Fruit fly (Drosophila melanogaster) whole organism, embryonic: Measurements from ENCODE around the gene Polr1D.

Source experiments
- CG10321 ChIP-seq: fragments of 200-800 bp; sonication (Bioruptor generic); IDR thresholded peaks from 2 replicates; pipeline ENCODE4 v1.3.6; 2022; ENCODE audit warnings: missing biosample characterization, missing genetic modification characterization
- CG15073 ChIP-seq: fragments of 200-800 bp; sonication (Bioruptor generic); optimal IDR thresholded peaks from 2 replicates; lab custom pipeline; 2016; ENCODE audit warnings: missing biosample characterization, missing genetic modification characterization
- CG15479 ChIP-seq: fragments of 200-800 bp; sonication (Bioruptor generic); optimal IDR thresholded peaks from 3 replicates; lab custom pipeline; 2019; ENCODE audit warnings: missing biosample characterization, mild to moderate bottlenecking, missing genetic modification characterization, moderate library complexity
- CG16813 ChIP-seq: fragments of 200-800 bp; sonication (Bioruptor generic); IDR thresholded peaks from 3 replicates; pipeline ENCODE4 v1.3.6; 2022; ENCODE audit warnings: missing biosample characterization, missing genetic modification characterization; ENCODE audit not compliant: partially characterized antibody
- CG17359 ChIP-seq: fragments of 200-800 bp; sonication (Bioruptor generic); optimal IDR thresholded peaks from 3 replicates; lab custom pipeline; 2018; ENCODE audit warnings: missing biosample characterization, mild to moderate bottlenecking, missing genetic modification characterization, moderate library complexity
- CG17385 ChIP-seq: fragments of 200-800 bp; sonication (Bioruptor generic); optimal IDR thresholded peaks from 3 replicates; lab custom pipeline; 2018; ENCODE audit warnings: missing biosample characterization, mild to moderate bottlenecking, missing genetic modification characterization
- CG1832 ChIP-seq: fragments of 200-800 bp; sonication (Bioruptor generic); optimal IDR thresholded peaks from 2 replicates; lab custom pipeline; 2017; ENCODE audit warnings: missing biosample characterization, mild to moderate bottlenecking, missing genetic modification characterization, inconsistent platforms
- CG2199 ChIP-seq: fragments of 200-800 bp; sonication (Bioruptor generic); IDR thresholded peaks from 3 replicates; pipeline ENCODE4 v1.3.6; 2022; ENCODE audit warnings: missing biosample characterization, missing genetic modification characterization
- CG32772 ChIP-seq: fragments of 200-800 bp; sonication (Bioruptor generic); IDR thresholded peaks from 2 replicates; pipeline ENCODE4 v1.3.6; 2022; ENCODE audit warnings: missing biosample characterization, missing genetic modification characterization
- CG4360 ChIP-seq: fragments of 200-800 bp; sonication (Bioruptor generic); IDR thresholded peaks from 2 replicates; pipeline ENCODE4 v1.3.6; 2022; ENCODE audit warnings: missing biosample characterization, missing genetic modification characterization
- CG4854 ChIP-seq: fragments of 200-800 bp; sonication (Bioruptor generic); optimal IDR thresholded peaks from 2 replicates; lab custom pipeline; 2016; ENCODE audit warnings: missing biosample characterization, missing genetic modification characterization, inconsistent platforms
- CG6689 ChIP-seq: fragments of 200-800 bp; sonication (Bioruptor generic); IDR thresholded peaks from 2 replicates; pipeline ENCODE4 v1.3.6; 2022; ENCODE audit warnings: missing biosample characterization, missing genetic modification characterization
- CG8388 ChIP-seq: fragments of 200-800 bp; sonication (Bioruptor generic); optimal IDR thresholded peaks from 2 replicates; lab custom pipeline; 2019; ENCODE audit warnings: missing biosample characterization, mild to moderate bottlenecking, missing genetic modification characterization, moderate library complexity
- D ChIP-seq, 2 experiments: fragments of 200-800 bp in 1 of 2; fragments of >200 bp in 1 of 2; sonication (Bioruptor generic) in 1 of 2; optimal IDR thresholded peaks; 2 replicates in 1 of 2; 3 replicates in 1 of 2; lab custom pipeline; 2017; ENCODE audit warnings: mild to moderate bottlenecking in 1 of 2, missing biosample characterization in 1 of 2, missing genetic modification characterization in 1 of 2, missing genetic modification reagents in 1 of 2
- Dp ChIP-seq: fragments of 200-800 bp; sonication (Bioruptor generic); optimal IDR thresholded peaks from 2 replicates; lab custom pipeline; 2018; ENCODE audit warnings: missing biosample characterization, mild to moderate bottlenecking, missing genetic modification characterization, moderate library complexity
- Drgx ChIP-seq: fragments of 200-800 bp; sonication (Bioruptor generic); IDR thresholded peaks from 2 replicates; pipeline ENCODE4 v1.3.6; 2022; ENCODE audit warnings: missing biosample characterization, missing genetic modification characterization
- Elba2 ChIP-seq: fragments of 200-800 bp; sonication (Bioruptor generic); optimal IDR thresholded peaks from 3 replicates; lab custom pipeline; 2016; ENCODE audit warnings: missing biosample characterization, missing genetic modification characterization
- MBD-R2 ChIP-seq: fragments of 200-800 bp; sonication (Bioruptor generic); IDR thresholded peaks from 2 replicates; pipeline ENCODE4 v1.3.6; 2022; ENCODE audit warnings: missing biosample characterization, missing genetic modification characterization
- Med ChIP-seq: fragments of 200-800 bp; sonication (Bioruptor generic); peaks from one replicate; lab custom pipeline; 2016; ENCODE audit warnings: missing biosample characterization, missing genetic modification characterization, mild to moderate bottlenecking, inconsistent platforms, moderate library complexity
- Oaz ChIP-seq: fragments of 200-800 bp; sonication (Bioruptor generic); IDR thresholded peaks from 2 replicates; pipeline ENCODE4 v1.3.6; 2022; ENCODE audit warnings: missing biosample characterization, missing genetic modification characterization
- Rfx ChIP-seq: fragments of 200-800 bp; sonication (Bioruptor generic); IDR thresholded peaks from 2 replicates; pipeline ENCODE4 v1.3.6; 2022; ENCODE audit warnings: missing biosample characterization, missing genetic modification characterization
- Trl ChIP-seq, 3 experiments: fragments of >200 bp in 2 of 3; fragments of 200-800 bp in 1 of 3; sonication (Bioruptor generic) in 1 of 3; optimal IDR thresholded peaks; 2 replicates in 1 of 3; 3 replicates in 2 of 3; lab custom pipeline; 2016 to 2017; ENCODE audit warnings: missing biosample characterization in 1 of 3, missing genetic modification characterization in 1 of 3
- az2 ChIP-seq: fragments of 200-800 bp; sonication (Bioruptor generic); optimal IDR thresholded peaks from 3 replicates; lab custom pipeline; 2016; ENCODE audit warnings: missing biosample characterization, missing genetic modification characterization
- bsh ChIP-seq, 2 experiments: fragments of 200-800 bp; sonication (Bioruptor generic); optimal IDR thresholded peaks; 2 replicates each; lab custom pipeline; 2017 to 2018; ENCODE audit warnings: mild to moderate bottlenecking in 2 of 2, missing biosample characterization in 2 of 2, missing genetic modification characterization in 2 of 2, moderate library complexity in 1 of 2
- cg ChIP-seq: fragments of 200-800 bp; sonication (Bioruptor generic); optimal IDR thresholded peaks from 3 replicates; lab custom pipeline; 2019; ENCODE audit warnings: missing biosample characterization, mild to moderate bottlenecking, missing genetic modification characterization, moderate library complexity
- chn ChIP-seq: fragments of 200-800 bp; sonication (Bioruptor generic); optimal IDR thresholded peaks from 2 replicates; lab custom pipeline; 2016; ENCODE audit warnings: missing biosample characterization, missing genetic modification characterization
- ci ChIP-seq: fragments of 200-800 bp; sonication (Bioruptor generic); IDR thresholded peaks from 3 replicates; pipeline ENCODE4 v1.3.6; 2022; ENCODE audit warnings: missing biosample characterization, missing genetic modification characterization
- corto ChIP-seq: fragments of 200-800 bp; sonication (Bioruptor generic); optimal IDR thresholded peaks from 2 replicates; lab custom pipeline; 2016; ENCODE audit warnings: missing biosample characterization, mild to moderate bottlenecking, missing genetic modification characterization, moderate library complexity
- crol ChIP-seq: fragments of 200-800 bp; sonication (Bioruptor generic); IDR thresholded peaks from 2 replicates; pipeline ENCODE4 v1.3.6; 2022; ENCODE audit warnings: missing biosample characterization, missing genetic modification characterization
- dmrt11E ChIP-seq: fragments of 200-800 bp; sonication (Bioruptor generic); optimal IDR thresholded peaks from 3 replicates; lab custom pipeline; 2018; ENCODE audit warnings: missing biosample characterization, mild to moderate bottlenecking, missing genetic modification characterization, moderate library complexity
- dmrt99B ChIP-seq: fragments of 200-800 bp; sonication (Bioruptor generic); optimal IDR thresholded peaks from 2 replicates; lab custom pipeline; 2018; ENCODE audit warnings: missing biosample characterization, mild to moderate bottlenecking, missing genetic modification characterization, moderate library complexity
- hbn ChIP-seq: fragments of 200-800 bp; sonication (Bioruptor generic); IDR thresholded peaks from 2 replicates; pipeline ENCODE4 v1.3.6; 2022; ENCODE audit warnings: missing biosample characterization, missing genetic modification characterization; ENCODE audit not compliant: partially characterized antibody
- kni ChIP-seq: fragments of 200-800 bp; sonication (Bioruptor generic); optimal IDR thresholded peaks from 3 replicates; lab custom pipeline; 2017; ENCODE audit warnings: mild to moderate bottlenecking, missing biosample characterization, missing genetic modification reagents, missing genetic modification characterization
- nom ChIP-seq: fragments of 200-800 bp; sonication (Bioruptor generic); optimal IDR thresholded peaks from 2 replicates; lab custom pipeline; 2017; ENCODE audit warnings: missing biosample characterization, missing genetic modification characterization, mild to moderate bottlenecking, moderate library complexity, missing genetic modification reagents
- odd ChIP-seq: fragments of 200-800 bp; sonication (Bioruptor generic); optimal IDR thresholded peaks from 2 replicates; lab custom pipeline; 2017; ENCODE audit warnings: missing biosample characterization, mild to moderate bottlenecking, missing genetic modification characterization
- pfk ChIP-seq: fragments of 200-800 bp; sonication (Bioruptor generic); optimal IDR thresholded peaks from 2 replicates; lab custom pipeline; 2018; ENCODE audit warnings: missing biosample characterization, mild to moderate bottlenecking, missing genetic modification characterization, moderate library complexity
- prd ChIP-seq, 3 experiments: fragments of >200 bp in 2 of 3; fragments of 200-800 bp in 1 of 3; sonication (Bioruptor generic) in 1 of 3; optimal IDR thresholded peaks in 2 of 3; IDR thresholded peaks in 1 of 3; 2 replicates in 2 of 3; 3 replicates in 1 of 3; pipeline versions ENCODE4 v1.3.6 to Lab custom; 2017 to 2022; ENCODE audit warnings: missing biosample characterization in 1 of 3, missing genetic modification characterization in 1 of 3
- psq ChIP-seq: fragments of 200-800 bp; sonication (Bioruptor generic); optimal IDR thresholded peaks from 2 replicates; lab custom pipeline; 2017; ENCODE audit warnings: missing biosample characterization, missing genetic modification characterization
- rib ChIP-seq: fragments of 200-800 bp; sonication (Bioruptor generic); IDR thresholded peaks from 2 replicates; pipeline ENCODE4 v1.3.6; 2022; ENCODE audit warnings: missing biosample characterization, missing genetic modification characterization
- sqz ChIP-seq: fragments of 200-800 bp; sonication (Bioruptor generic); optimal IDR thresholded peaks from 3 replicates; lab custom pipeline; 2018; ENCODE audit warnings: missing biosample characterization, mild to moderate bottlenecking, missing genetic modification characterization
- twi ChIP-seq: fragments of 200-800 bp; optimal IDR thresholded peaks from 2 replicates; lab custom pipeline; 2019; ENCODE audit warnings: missing biosample characterization, mild to moderate bottlenecking, missing genetic modification characterization, moderate library complexity
- zen ChIP-seq: fragments of 200-800 bp; sonication (Bioruptor generic); optimal IDR thresholded peaks from 3 replicates; lab custom pipeline; 2018; ENCODE audit warnings: missing biosample characterization, mild to moderate bottlenecking, missing genetic modification characterization, moderate library complexity

Polr1D gene

dm6 chr2L:19162330-19163100 is 27.5 kb upstream of the Polr1D start (continued):
- TF ChIP-seq odd (GFP tag; lab: Kevin White, UChicago) (no peak), corto (peak; percentile 48), D (optimal IDR thresholded peaks at IDR 0.05; lab: Kevin White, UChicago) (peak; percentile 27), D (GFP tag; optimal IDR thresholded peaks at IDR 0.05; lab: Kevin White, UChicago) (no peak), CG2199 (GFP tag; lab: Robert Waterston, UW) (peak; percentile 55; the same call in 2 of the 3 replicates), pfk (GFP tag; lab: Kevin White, UChicago) (peak; percentile 69), CG32772 (GFP tag; lab: Robert Waterston, UW) (no peak), Rfx (0 out of 2 replicates have a peak, but pooled peaks have one; percentile 4), CG15073 (peak; percentile 94), twi (tag; lab: Kevin White, UChicago) (no peak), Dp (GFP tag; lab: Kevin White, UChicago) (no peak)
- TF ChIP-seq, all 482 proteins: peak for 15

- TF ChIP-seq rib (GFP tag; lab: Robert Waterston, UW) (0 out of 2 replicates have a peak, but pooled peaks have one; percentile 33), sqz (GFP tag; lab: Kevin White, UChicago) (peak; percentile 37), CG10321 (peak; percentile 27; the same call in 1 of the 2 replicates), nom (peak; percentile 99), cg (GFP tag; lab: Kevin White, UChicago) (peak; percentile 21), az2 (GFP tag; lab: Kevin White, UChicago) (no peak), corto (peak; percentile 60), ci (0 out of 3 replicates have a peak, but pooled peaks have one; percentile 16), CG4360 (peak; percentile 30; the same call in 1 of the 2 replicates), zen (tag; lab: Kevin White, UChicago) (peak; percentile 7), prd (optimal IDR thresholded peaks at IDR 0.05; lab: Kevin White, UChicago) (no peak), prd (GFP tag; IDR thresholded peaks at IDR 0.05; lab: Robert Waterston, UW) (no peak), CG4854 (GFP tag; lab: Kevin White, UChicago) (no peak), hbn (GFP tag; lab: Robert Waterston, UW) (no peak), CG17385 (GFP tag; lab: Kevin White, UChicago) (peak; percentile 38), Trl (optimal IDR thresholded peaks at IDR 0.05; lab: Kevin White, UChicago) (peak; percentile 19 to 69), Trl (GFP tag; optimal IDR thresholded peaks at IDR 0.05; lab: Kevin White, UChicago) (no peak), dmrt99B (tag; lab: Kevin White, UChicago) (no peak), dmrt11E (tag; lab: Kevin White, UChicago) (no peak), pfk (GFP tag; lab: Kevin White, UChicago) (peak; percentile 87), psq (GFP tag; lab: Kevin White, UChicago) (peak; percentile 50), CG17359 (peak; percentile 70), CG16813 (GFP tag; lab: Robert Waterston, UW) (0 out of 3 replicates have a peak, but pooled peaks have one; percentile 16), CG15073 (peak; percentile 98), chn (GFP tag; lab: Kevin White, UChicago) (peak; percentile 10), Elba2 (GFP tag; lab: Kevin White, UChicago) (no peak), crol (peak; percentile 46), kni (GFP tag; lab: Kevin White, UChicago) (peak; percentile 77), Drgx (GFP tag; lab: Robert Waterston, UW) (peak; percentile 47), D (optimal IDR thresholded peaks at IDR 0.05; lab: Kevin White, UChicago) (peak; percentile 64), D (GFP tag; optimal IDR thresholded peaks at IDR 0.05; lab: Kevin White, UChicago) (no peak), Oaz (GFP tag; lab: Robert Waterston, UW) (no peak), MBD-R2 (GFP tag; lab: Robert Waterston, UW) (0 out of 2 replicates have a peak, but pooled peaks have one; percentile 18), CG6689 (no peak), CG8388 (GFP tag; lab: Kevin White, UChicago) (peak; percentile 45), CG1832 (GFP tag; lab: Kevin White, UChicago) (peak; percentile 68), CG15479 (GFP tag; lab: Kevin White, UChicago) (peak; percentile 89), CG2199 (GFP tag; lab: Robert Waterston, UW) (peak; percentile 75), Med (GFP tag; lab: Kevin White, UChicago) (peak; percentile 13), bsh (GFP tag; optimal IDR thresholded peaks at IDR 0.05; lab: Kevin White, UChicago) (peak in 1 of 2 experiments; percentile 94)
Observed at dm6 chr2L:19161307-19161999, 26.4 kb upstream of the Polr1D start.
